Fruit fly (Drosophila melanogaster): ENCODE measurements around the gene CG7730.

- TF ChIP-seq CG8478 (optimal IDR thresholded peaks at IDR 0.05) = no peak
- TF ChIP-seq CTCF (optimal IDR thresholded peaks at IDR 0.05) = no peak
These were observed 18.3 kb downstream of the CG7730 start, which contains the start of gene TpnC73F for dm6 chr3L:17045431-17046238.

All from S2 (cell line).